Fruit fly (Drosophila melanogaster): ENCODE measurements around the gene wapl.

- TF ChIP-seq EcR (GFP tag; optimal IDR thresholded peaks at IDR 0.05) = no peak
- no peak for TF ChIP-seq usp (GFP tag; optimal IDR thresholded peaks at IDR 0.05)
- TF ChIP-seq Dll (optimal IDR thresholded peaks at IDR 0.05) = no peak
These were observed 37.4 kb upstream of the wapl start for dm6 chrX:2196086-2196732.

All from whole organism.